Worm (Caenorhabditis elegans) whole organism, L3 larva: ENCODE measurements around the gene dct-7.

Experiments
- ZK546.5 ChIP-seq: sonication (generic microtip); optimal IDR thresholded peaks from 2 replicates; lab custom pipeline; 2017; ENCODE audit warnings: missing biosample characterization, missing genetic modification characterization
- aly-2 ChIP-seq: fragments of 150-350 bp; optimal IDR thresholded peaks from 2 replicates; lab custom pipeline; 2014; ENCODE audit warnings: missing biosample characterization, missing genetic modification characterization
- ama-1 ChIP-seq: fragments of 150-350 bp; optimal IDR thresholded peaks from 2 replicates; lab custom pipeline; 2018
- ceh-28 ChIP-seq: fragments of 150-350 bp; optimal IDR thresholded peaks from 2 replicates; lab custom pipeline; 2014; ENCODE audit warnings: missing biosample characterization, missing genetic modification reagents, missing genetic modification characterization
- ceh-82 ChIP-seq: fragments of 150-350 bp; optimal IDR thresholded peaks from 2 replicates; lab custom pipeline; 2014; ENCODE audit warnings: missing biosample characterization, missing genetic modification characterization
- daf-12 ChIP-seq: fragments of 150-350 bp; optimal IDR thresholded peaks from 2 replicates; lab custom pipeline; 2014; ENCODE audit warnings: missing biosample characterization, missing genetic modification reagents, missing genetic modification characterization
- egl-27 ChIP-seq: sonication (generic microtip); optimal IDR thresholded peaks from 4 replicates; lab custom pipeline; 2017; ENCODE audit warnings: missing biosample characterization, missing genetic modification reagents, missing genetic modification characterization
- egl-5 ChIP-seq: fragments of 150-350 bp; optimal IDR thresholded peaks from 2 replicates; lab custom pipeline; 2017; ENCODE audit warnings: missing biosample characterization, missing genetic modification reagents, missing genetic modification characterization, inconsistent platforms
- elt-1 ChIP-seq: fragments of 150-350 bp; optimal IDR thresholded peaks from 2 replicates; lab custom pipeline; 2014; ENCODE audit warnings: missing biosample characterization, missing genetic modification characterization
- elt-2 ChIP-seq: sonication (generic microtip); optimal IDR thresholded peaks from 2 replicates; lab custom pipeline; 2016; ENCODE audit warnings: missing genetic modification reagents, mild to moderate bottlenecking, missing genetic modification characterization, missing compliant biosample characterization
- elt-3 ChIP-seq, 3 experiments: fragments of 150-350 bp in 1 of 3; sonication (generic microtip) in 2 of 3; optimal IDR thresholded peaks; 2 replicates in 2 of 3; 4 replicates in 1 of 3; lab custom pipeline; 2014 to 2017; ENCODE audit warnings: missing biosample characterization in 3 of 3, missing genetic modification characterization in 3 of 3
- eor-1 ChIP-seq, 2 experiments: fragments of 150-350 bp; optimal IDR thresholded peaks; 2 replicates each; lab custom pipeline; 2014 to 2018; ENCODE audit warnings: missing biosample characterization in 2 of 2, missing genetic modification characterization in 2 of 2
- fkh-10 ChIP-seq: sonication (generic microtip); optimal IDR thresholded peaks from 2 replicates; lab custom pipeline; 2017; ENCODE audit warnings: missing biosample characterization, missing genetic modification reagents, missing genetic modification characterization
- fos-1 ChIP-seq: fragments of 150-350 bp; optimal IDR thresholded peaks from 2 replicates; lab custom pipeline; 2014; ENCODE audit warnings: missing biosample characterization, missing genetic modification characterization
- lin-39 ChIP-seq: fragments of 150-350 bp; optimal IDR thresholded peaks from 2 replicates; lab custom pipeline; 2018; ENCODE audit warnings: missing biosample characterization, missing genetic modification reagents, missing genetic modification characterization
- lsy-12 ChIP-seq: sonication (generic microtip); optimal IDR thresholded peaks from 2 replicates; lab custom pipeline; 2016; ENCODE audit warnings: mild to moderate bottlenecking, missing genetic modification characterization, missing compliant biosample characterization
- mdl-1 ChIP-seq: fragments of 150-350 bp; optimal IDR thresholded peaks from 2 replicates; lab custom pipeline; 2014; ENCODE audit warnings: missing biosample characterization, missing genetic modification characterization
- mml-1 ChIP-seq: fragments of 150-350 bp; sonication (generic microtip); optimal IDR thresholded peaks from 3 replicates; lab custom pipeline; 2014; ENCODE audit warnings: missing biosample characterization, missing genetic modification characterization
- nfya-1 ChIP-seq: sonication (generic microtip); optimal IDR thresholded peaks from 2 replicates; lab custom pipeline; 2017; ENCODE audit warnings: missing genetic modification characterization, mild to moderate bottlenecking, missing compliant biosample characterization, antibody characterized with exemption, moderate library complexity; ENCODE audit not compliant: insufficient read depth
- nhr-11 ChIP-seq: fragments of 150-350 bp; optimal IDR thresholded peaks from 2 replicates; lab custom pipeline; 2014; ENCODE audit warnings: missing biosample characterization, missing genetic modification characterization
- nhr-12 ChIP-seq: fragments of 150-350 bp; optimal IDR thresholded peaks from 2 replicates; lab custom pipeline; 2014; ENCODE audit warnings: missing biosample characterization, missing genetic modification characterization
- nhr-23 ChIP-seq: fragments of 150-350 bp; optimal IDR thresholded peaks from 2 replicates; lab custom pipeline; 2014; ENCODE audit warnings: missing biosample characterization, missing genetic modification reagents, missing genetic modification characterization
- nhr-237 ChIP-seq: fragments of 150-350 bp; optimal IDR thresholded peaks from 2 replicates; lab custom pipeline; 2014; ENCODE audit warnings: missing biosample characterization, missing genetic modification characterization
- nhr-25 ChIP-seq: sonication (generic microtip); optimal IDR thresholded peaks from 2 replicates; lab custom pipeline; 2017; ENCODE audit warnings: missing biosample characterization, missing genetic modification characterization
- nhr-28 ChIP-seq: fragments of 150-350 bp; optimal IDR thresholded peaks from 2 replicates; lab custom pipeline; 2014; ENCODE audit warnings: missing biosample characterization, missing genetic modification characterization
- nhr-43 ChIP-seq: sonication (generic microtip); optimal IDR thresholded peaks from 2 replicates; lab custom pipeline; 2016; ENCODE audit warnings: mild to moderate bottlenecking, missing genetic modification characterization, missing compliant biosample characterization; ENCODE audit not compliant: poor library complexity, severe bottlenecking
- pha-4 ChIP-seq: fragments of 150-350 bp; optimal IDR thresholded peaks from 2 replicates; lab custom pipeline; 2014; ENCODE audit warnings: missing biosample characterization, missing genetic modification reagents, missing genetic modification characterization
- skn-1 ChIP-seq: fragments of 150-350 bp; optimal IDR thresholded peaks from 2 replicates; lab custom pipeline; 2014; ENCODE audit warnings: missing biosample characterization, missing genetic modification characterization
- snpc-4 ChIP-seq: fragments of 150-350 bp; optimal IDR thresholded peaks from 2 replicates; lab custom pipeline; 2014; ENCODE audit warnings: missing biosample characterization, missing genetic modification characterization
- tbx-2 ChIP-seq: sonication (generic microtip); optimal IDR thresholded peaks from 2 replicates; lab custom pipeline; 2016; ENCODE audit warnings: mild to moderate bottlenecking, missing genetic modification characterization, missing compliant biosample characterization
- unc-39 ChIP-seq: sonication (generic microtip); optimal IDR thresholded peaks from 4 replicates; lab custom pipeline; 2017; ENCODE audit warnings: missing biosample characterization, missing genetic modification characterization
- unc-62 ChIP-seq: fragments of 150-350 bp; sonication (generic microtip); optimal IDR thresholded peaks from 4 replicates; lab custom pipeline; 2014; ENCODE audit warnings: missing biosample characterization, missing genetic modification reagents, missing genetic modification characterization
- zag-1 ChIP-seq: fragments of 150-350 bp; optimal IDR thresholded peaks from 2 replicates; lab custom pipeline; 2014; ENCODE audit warnings: missing biosample characterization, missing genetic modification characterization
- ztf-11 ChIP-seq: fragments of 150-350 bp; optimal IDR thresholded peaks from 2 replicates; lab custom pipeline; 2014; ENCODE audit warnings: missing biosample characterization, missing genetic modification characterization
- ztf-4 ChIP-seq: fragments of 150-350 bp; optimal IDR thresholded peaks from 2 replicates; lab custom pipeline; 2014; ENCODE audit warnings: missing biosample characterization, missing genetic modification characterization

The dct-7 gene

DNA sequence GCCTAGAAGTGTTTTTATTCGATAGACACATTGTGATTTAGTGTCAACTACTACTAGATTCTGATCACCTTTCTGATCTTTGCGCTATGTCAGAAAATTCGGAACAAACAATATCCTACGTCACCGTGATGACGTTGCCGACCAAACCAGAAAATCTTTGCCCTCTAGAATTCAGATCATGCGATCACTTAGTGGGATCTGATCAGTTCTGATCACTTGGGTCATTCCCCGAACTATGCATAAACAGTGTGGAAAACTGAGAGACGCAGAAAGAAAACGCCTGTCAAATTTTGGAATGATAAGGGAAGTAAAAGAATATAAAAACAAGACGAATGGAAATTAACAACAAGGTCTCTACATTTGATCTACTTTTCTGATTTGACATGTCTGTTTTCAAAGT lies 4.2 kb upstream of the dct-7 start, which contains the start of gene F15E6.3:
Gene F15E6.3, plus strand, starts transcription at position 344 of the 400 bp plus-strand sequence.
- peak; percentile 60 for TF ChIP-seq nhr-25 (tag; lab: Kevin White, UChicago)
- peak; percentile 89 for TF ChIP-seq nhr-23 (tag; lab: Kevin White, UChicago)
- no peak for TF ChIP-seq egl-5
- TF ChIP-seq unc-39 (tag; lab: Kevin White, UChicago), result no peak
- peak; percentile 76 for TF ChIP-seq nhr-43
- no peak for TF ChIP-seq tbx-2
- peak; percentile 32 for TF ChIP-seq ceh-28 (tag; lab: Kevin White, UChicago)
- peak in 1 of 3 experiments; percentile 36 for TF ChIP-seq elt-3 (tag; optimal IDR thresholded peaks at IDR 0.05; lab: Kevin White, UChicago)
- TF ChIP-seq, all 47 proteins: peak for 5

DNA sequence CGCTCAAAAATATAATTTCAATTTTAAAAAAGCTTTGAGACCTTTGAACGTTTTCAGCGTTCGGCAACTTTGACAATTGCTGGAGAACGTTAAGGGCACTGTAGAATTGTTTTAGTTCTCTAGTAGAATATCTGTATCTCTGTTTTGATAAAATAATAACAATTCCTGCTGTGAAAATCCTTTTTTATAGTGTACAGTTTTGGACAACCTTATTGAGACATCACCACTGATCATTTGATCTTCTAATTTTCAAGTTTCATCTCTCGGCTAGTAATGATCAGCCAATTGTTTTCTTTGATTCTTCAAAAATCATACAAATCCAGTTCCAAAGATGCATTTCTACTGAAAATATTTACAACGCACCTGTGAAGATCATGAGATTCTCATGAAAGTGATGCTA lies 2.2 kb upstream of the dct-7 start, which contains the start of gene F15E6.10:
Gene F15E6.10, plus strand, starts transcription at position 301 of the 400 bp plus-strand sequence.
- no peak for TF ChIP-seq nhr-11
- no peak for TF ChIP-seq nhr-12
- no peak for TF ChIP-seq tbx-2
- no peak for TF ChIP-seq daf-12 (tag; lab: Kevin White, UChicago)
- TF ChIP-seq aly-2, result no peak
- no peak for TF ChIP-seq ztf-11 (tag; lab: Kevin White, UChicago)

DNA sequence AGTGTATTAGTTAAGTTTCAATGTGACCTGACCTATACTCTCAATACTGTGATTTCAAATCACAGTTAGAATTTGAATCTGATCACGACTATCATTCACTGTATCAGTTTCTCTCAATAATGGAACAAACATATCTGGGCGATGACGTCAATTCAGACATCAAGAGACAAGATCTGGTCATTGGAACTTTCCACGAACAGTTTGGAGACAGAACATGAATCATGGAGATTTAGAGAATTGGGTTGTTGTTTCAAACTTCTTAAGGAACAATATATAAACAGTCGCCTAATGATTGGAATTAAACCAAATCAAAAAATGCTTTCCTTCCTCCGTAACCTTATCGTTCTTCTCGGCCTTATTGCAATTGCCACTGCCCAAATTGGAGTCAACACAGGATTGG lies 802 bp upstream of the dct-7 start, which contains the start of gene F15E6.4:
Gene F15E6.4, plus strand, starts transcription at position 301 of the 400 bp plus-strand sequence.
- no peak for TF ChIP-seq mml-1 (tag; lab: Kevin White, UChicago)
- no peak for TF ChIP-seq eor-1 (tag; optimal IDR thresholded peaks at IDR 0.05; lab: Kevin White, UChicago)
- no peak for TF ChIP-seq nhr-43
- no peak for TF ChIP-seq nhr-12
- no peak for TF ChIP-seq ceh-82 (tag; lab: Kevin White, UChicago)
- no peak for TF ChIP-seq unc-39 (tag; lab: Kevin White, UChicago)
- TF ChIP-seq zag-1 (tag; lab: Kevin White, UChicago), result no peak
- TF ChIP-seq skn-1 (tag; lab: Kevin White, UChicago), result no peak
- no peak for TF ChIP-seq tbx-2
- TF ChIP-seq elt-1 (tag; lab: Kevin White, UChicago), result no peak
- no peak for TF ChIP-seq ztf-4 (tag; lab: Kevin White, UChicago)
- no peak for TF ChIP-seq daf-12 (tag; lab: Kevin White, UChicago)
- no peak for TF ChIP-seq unc-62 (GFP tag; lab: Kevin White, UChicago)
- no peak for TF ChIP-seq nhr-28 (tag; lab: Kevin White, UChicago)
- no peak for TF ChIP-seq elt-3 (tag; optimal IDR thresholded peaks at IDR 0.05; lab: Kevin White, UChicago)
- no peak for TF ChIP-seq nfya-1 (tag; lab: Kevin White, UChicago)
- TF ChIP-seq egl-27 (tag; lab: Kevin White, UChicago), result no peak

DNA sequence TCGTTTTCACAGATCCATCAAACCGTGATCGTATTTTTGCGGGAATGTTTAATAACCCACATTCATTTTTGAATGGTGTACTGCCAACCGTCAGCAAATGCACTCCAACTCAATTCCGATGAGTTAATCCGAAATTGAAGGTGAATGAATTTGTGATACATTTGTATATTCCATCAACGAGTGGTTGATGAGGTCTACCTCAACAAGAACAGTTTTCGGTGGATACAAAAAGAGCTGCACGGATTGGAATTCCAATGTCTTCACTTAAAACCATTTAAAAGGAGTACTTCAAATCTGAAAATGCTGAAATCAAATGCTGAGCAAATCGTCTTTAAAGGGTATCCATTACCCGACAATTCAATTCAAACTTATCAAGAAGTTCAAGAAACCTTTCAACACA lies 1.1 kb downstream of the dct-7 start, which contains the start of gene F15E6.5:
Gene F15E6.5, plus strand, starts transcription at position 301 of the 400 bp plus-strand sequence.
- TF ChIP-seq unc-62 (GFP tag; lab: Kevin White, UChicago) (no peak), nfya-1 (tag; lab: Kevin White, UChicago) (no peak), skn-1 (tag; lab: Kevin White, UChicago) (no peak), nhr-12 (no peak), tbx-2 (no peak), eor-1 (tag; optimal IDR thresholded peaks at IDR 0.05; lab: Kevin White, UChicago) (no peak), egl-27 (tag; lab: Kevin White, UChicago) (no peak), ceh-82 (tag; lab: Kevin White, UChicago) (no peak), elt-3 (tag; optimal IDR thresholded peaks at IDR 0.05; lab: Kevin White, UChicago) (no peak), nhr-23 (tag; lab: Kevin White, UChicago) (no peak), elt-2 (tag; lab: Kevin White, UChicago) (no peak), nhr-11 (no peak), ceh-28 (tag; lab: Kevin White, UChicago) (no peak), ama-1 (lab: Kevin White, UChicago) (no peak), ZK546.5 (tag; lab: Kevin White, UChicago) (no peak), fkh-10 (GFP tag; lab: Kevin White, UChicago) (no peak), lsy-12 (no peak)

DNA sequence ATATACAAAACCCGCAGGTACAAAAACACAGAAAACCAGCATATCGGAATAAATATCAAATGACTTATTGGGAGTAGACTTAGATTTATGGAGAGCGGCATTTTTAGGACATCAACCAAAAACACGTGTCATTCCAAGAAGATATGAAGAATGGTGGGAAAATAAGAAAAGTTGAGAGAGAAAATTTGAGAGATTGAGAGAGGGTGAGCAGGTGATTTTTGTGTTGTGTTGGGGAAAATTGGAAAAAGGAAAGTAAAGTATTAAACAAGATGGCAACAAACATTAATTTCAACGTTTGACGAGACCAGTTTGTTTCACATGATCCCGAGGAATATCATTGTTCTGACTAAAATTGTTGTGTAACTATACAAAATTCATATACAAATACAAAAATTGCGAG lies 2.0 kb downstream of the dct-7 start, which contains the start of gene srv-4:
Gene srv-4, minus strand, starts transcription at position 101 of the 400 bp plus-strand sequence.
- no peak for TF ChIP-seq ama-1 (lab: Kevin White, UChicago)
- no peak for TF ChIP-seq nhr-12
- TF ChIP-seq elt-3 (tag; optimal IDR thresholded peaks at IDR 0.05; lab: Kevin White, UChicago), result no peak
- no peak for TF ChIP-seq mdl-1 (tag; lab: Kevin White, UChicago)
- TF ChIP-seq snpc-4 (tag; lab: Kevin White, UChicago), result no peak
- no peak for TF ChIP-seq lin-39 (tag; lab: Kevin White, UChicago)
- TF ChIP-seq ztf-4 (tag; lab: Kevin White, UChicago), result no peak
- TF ChIP-seq nhr-237 (tag; lab: Kevin White, UChicago), result no peak
- TF ChIP-seq ceh-28 (tag; lab: Kevin White, UChicago), result no peak
- no peak for TF ChIP-seq unc-39 (tag; lab: Kevin White, UChicago)
- no peak for TF ChIP-seq lsy-12
- no peak for TF ChIP-seq ztf-11 (tag; lab: Kevin White, UChicago)
- TF ChIP-seq zag-1 (tag; lab: Kevin White, UChicago), result no peak
- TF ChIP-seq fos-1 (tag; lab: Kevin White, UChicago), result no peak
- no peak for TF ChIP-seq pha-4 (tag; lab: Kevin White, UChicago)
- TF ChIP-seq nfya-1 (tag; lab: Kevin White, UChicago), result no peak
- no peak for TF ChIP-seq elt-2 (tag; lab: Kevin White, UChicago)
